Worm (Caenorhabditis elegans) whole organism, midembryonic: ENCODE results near the gene rpl-42.
A peak's percentile ranks its signal among the peaks of the same experiment; 100 is the strongest.

ENCODE experiments used
- T22C8.4 ChIP-seq: fragments of 200-800 bp; sonication (Bioruptor generic); IDR thresholded peaks from 2 replicates; pipeline ENCODE4 v1.3.6; 2022; ENCODE audit warnings: missing genetic modification characterization, missing compliant biosample characterization
- cog-1 ChIP-seq: sonication (generic microtip); optimal IDR thresholded peaks from 2 replicates; lab custom pipeline; 2016; ENCODE audit warnings: missing genetic modification characterization, missing compliant biosample characterization
- flt-1 ChIP-seq: fragments of 200-800 bp; sonication (Bioruptor generic); IDR thresholded peaks from 2 replicates; pipeline ENCODE4 v1.3.6; 2022; ENCODE audit warnings: missing genetic modification characterization, missing compliant biosample characterization
- klf-2 ChIP-seq: fragments of 200-800 bp; sonication (Bioruptor generic); conservative IDR thresholded peaks from 2 replicates; pipeline ENCODE4 v1.3.6; 2022; ENCODE audit warnings: missing genetic modification reagents, missing genetic modification characterization, missing compliant biosample characterization
- med-1 ChIP-seq: sonication (generic microtip); optimal IDR thresholded peaks from 2 replicates; lab custom pipeline; 2017; ENCODE audit warnings: missing genetic modification characterization, mild to moderate bottlenecking, missing compliant biosample characterization, antibody characterized with exemption, missing genetic modification reagents; ENCODE audit not compliant: insufficient read depth
- ref-1 ChIP-seq: fragments of 200-800 bp; sonication (Bioruptor generic); conservative IDR thresholded peaks from 2 replicates; pipeline ENCODE4 v1.3.6; 2022; ENCODE audit warnings: missing genetic modification reagents, missing genetic modification characterization, missing compliant biosample characterization
- tab-1 ChIP-seq: fragments of 200-800 bp; sonication (Bioruptor generic); IDR thresholded peaks from 2 replicates; pipeline ENCODE4 v1.3.6; 2022; ENCODE audit warnings: missing genetic modification characterization, missing compliant biosample characterization
- ztf-23 ChIP-seq: fragments of 200-800 bp; sonication (Bioruptor generic); IDR thresholded peaks from 2 replicates; pipeline ENCODE4 v1.3.6; 2022; ENCODE audit warnings: missing genetic modification reagents, missing genetic modification characterization, missing compliant biosample characterization
- ztf-29 ChIP-seq: fragments of 200-800 bp; sonication (Bioruptor generic); IDR thresholded peaks from 2 replicates; pipeline ENCODE4 v1.3.6; 2022; ENCODE audit warnings: missing genetic modification reagents, missing genetic modification characterization, missing compliant biosample characterization

Gene rpl-42

DNA sequence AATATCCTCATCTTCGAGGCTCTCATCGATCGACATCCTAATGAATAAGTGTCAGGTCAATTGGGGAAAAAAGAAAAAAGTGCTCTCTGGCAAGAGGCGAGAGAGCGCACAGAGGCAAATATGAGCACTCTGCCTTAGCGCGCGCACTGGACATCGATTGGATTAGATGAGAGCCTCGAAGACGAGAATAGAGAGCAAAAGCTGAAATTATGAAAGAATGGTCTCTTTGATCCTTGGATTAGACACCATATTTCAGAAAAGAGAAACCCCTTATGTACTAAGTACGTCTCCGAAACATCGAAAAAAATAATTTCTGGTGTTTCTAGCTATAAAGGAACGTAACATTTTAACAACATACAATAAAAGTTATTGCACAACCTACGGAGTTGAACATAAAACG, 37.3 kb upstream of the rpl-42 start, which contains the start of gene F45E10.2:
TSS of gene F45E10.2 (minus strand) at position 101 of the 400 bp plus-strand sequence.
- TF ChIP-seq ref-1 (GFP tag; lab: Robert Waterston, UW), result no peak
- TF ChIP-seq med-1 (GFP tag; lab: Kevin White, UChicago), result no peak
- no peak for TF ChIP-seq flt-1 (GFP tag; lab: Robert Waterston, UW)
- no peak for TF ChIP-seq ztf-23 (GFP tag; lab: Robert Waterston, UW)
- TF ChIP-seq T22C8.4, result 0 out of 2 replicates have a peak, but pooled peaks have one; percentile 13

ce11 chrII:11057256-11057655, 35.3 kb upstream of the rpl-42 start:
- TF ChIP-seq med-1 (GFP tag; lab: Kevin White, UChicago) (no peak), ztf-23 (GFP tag; lab: Robert Waterston, UW) (no peak), klf-2 (GFP tag; lab: Robert Waterston, UW) (no peak), flt-1 (GFP tag; lab: Robert Waterston, UW) (no peak), cog-1 (no peak), ztf-29 (GFP tag; lab: Robert Waterston, UW) (no peak), T22C8.4 (no peak), tab-1 (GFP tag; lab: Robert Waterston, UW) (no peak), ref-1 (GFP tag; lab: Robert Waterston, UW) (no peak)

- TF ChIP-seq ztf-29 (GFP tag; lab: Robert Waterston, UW) (no peak), flt-1 (GFP tag; lab: Robert Waterston, UW) (no peak), tab-1 (GFP tag; lab: Robert Waterston, UW) (no peak), cog-1 (no peak), klf-2 (GFP tag; lab: Robert Waterston, UW) (no peak), T22C8.4 (no peak), med-1 (GFP tag; lab: Kevin White, UChicago) (no peak), ref-1 (GFP tag; lab: Robert Waterston, UW) (no peak), ztf-23 (GFP tag; lab: Robert Waterston, UW) (no peak)
Observed at ce11 chrII:11064191-11064695, 28.3 kb upstream of the rpl-42 start.

ce11 chrII:11072565-11072964, 19.9 kb upstream of the rpl-42 start:
- TF ChIP-seq flt-1 (GFP tag; lab: Robert Waterston, UW), result no peak
- TF ChIP-seq med-1 (GFP tag; lab: Kevin White, UChicago), result no peak

DNA sequence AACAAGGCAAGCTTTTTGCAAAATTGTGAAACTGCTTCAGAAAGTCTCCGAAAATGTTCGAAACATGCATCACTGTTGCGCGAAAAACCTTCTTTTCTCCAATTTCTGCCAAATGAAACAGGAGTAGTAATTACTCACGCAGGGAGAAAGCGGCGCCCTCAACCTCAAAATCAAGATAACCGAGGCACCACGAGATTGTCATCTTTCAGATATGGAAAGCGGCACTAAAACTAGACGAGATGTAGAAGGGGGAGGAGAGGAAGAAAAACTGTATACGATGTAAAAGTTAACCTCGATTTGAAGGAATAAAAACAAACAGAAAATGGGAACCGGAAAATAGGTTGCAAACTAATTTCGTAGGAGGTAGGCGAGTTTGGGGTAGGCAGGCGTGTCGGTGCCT, 16.0 kb upstream of the rpl-42 start:
- TF ChIP-seq T22C8.4, result no peak
- TF ChIP-seq flt-1 (GFP tag; lab: Robert Waterston, UW), result no peak
- TF ChIP-seq med-1 (GFP tag; lab: Kevin White, UChicago), result no peak
- no peak for TF ChIP-seq klf-2 (GFP tag; lab: Robert Waterston, UW)
- no peak for TF ChIP-seq cog-1
- TF ChIP-seq tab-1 (GFP tag; lab: Robert Waterston, UW), result no peak
- TF ChIP-seq ztf-29 (GFP tag; lab: Robert Waterston, UW), result no peak
- no peak for TF ChIP-seq ztf-23 (GFP tag; lab: Robert Waterston, UW)
- no peak for TF ChIP-seq ref-1 (GFP tag; lab: Robert Waterston, UW)

- TF ChIP-seq ztf-23 (GFP tag; lab: Robert Waterston, UW) (no peak), tab-1 (GFP tag; lab: Robert Waterston, UW) (no peak), ztf-29 (GFP tag; lab: Robert Waterston, UW) (no peak), flt-1 (GFP tag; lab: Robert Waterston, UW) (no peak), cog-1 (no peak), ref-1 (GFP tag; lab: Robert Waterston, UW) (no peak), T22C8.4 (no peak), med-1 (GFP tag; lab: Kevin White, UChicago) (no peak), klf-2 (GFP tag; lab: Robert Waterston, UW) (no peak)
Observed at ce11 chrII:11086770-11087169, 5.7 kb upstream of the rpl-42 start.

DNA sequence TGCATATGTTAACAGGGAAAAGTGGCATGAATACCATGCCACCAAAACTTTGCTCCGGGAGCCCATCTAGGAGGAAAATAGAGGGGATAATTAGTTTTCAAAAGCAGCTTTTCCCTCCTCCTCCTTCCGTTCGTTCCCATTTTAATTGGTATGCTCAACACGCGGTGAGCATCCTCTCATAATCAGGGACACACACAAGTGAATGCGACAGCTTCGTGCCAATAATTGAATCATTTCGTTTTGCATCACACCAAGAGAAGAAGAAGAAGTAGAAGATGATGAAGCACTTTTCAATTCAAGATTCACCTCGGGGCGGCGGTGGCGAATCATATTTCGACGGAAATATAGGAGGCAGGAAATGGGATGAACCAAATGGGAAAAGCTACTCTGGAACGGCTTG, 4.4 kb upstream of the rpl-42 start:
- TF ChIP-seq med-1 (GFP tag; lab: Kevin White, UChicago) (no peak), ref-1 (GFP tag; lab: Robert Waterston, UW) (no peak), klf-2 (GFP tag; lab: Robert Waterston, UW) (no peak), T22C8.4 (no peak), cog-1 (no peak), tab-1 (GFP tag; lab: Robert Waterston, UW) (no peak), flt-1 (GFP tag; lab: Robert Waterston, UW) (no peak), ztf-29 (GFP tag; lab: Robert Waterston, UW) (no peak), ztf-23 (GFP tag; lab: Robert Waterston, UW) (no peak)

ce11 chrII:11089356-11089755, 3.2 kb upstream of the rpl-42 start, which contains the start of gene unc-53:
TSS of gene unc-53 (minus strand) at chrII:11089456.
- TF ChIP-seq T22C8.4, result no peak
- TF ChIP-seq ref-1 (GFP tag; lab: Robert Waterston, UW), result no peak
- TF ChIP-seq flt-1 (GFP tag; lab: Robert Waterston, UW), result no peak
- no peak for TF ChIP-seq ztf-23 (GFP tag; lab: Robert Waterston, UW)
- no peak for TF ChIP-seq med-1 (GFP tag; lab: Kevin White, UChicago)
- TF ChIP-seq ztf-29 (GFP tag; lab: Robert Waterston, UW), result no peak
- TF ChIP-seq tab-1 (GFP tag; lab: Robert Waterston, UW), result no peak
- no peak for TF ChIP-seq cog-1
- TF ChIP-seq klf-2 (GFP tag; lab: Robert Waterston, UW), result no peak

- TF ChIP-seq ref-1 (GFP tag; lab: Robert Waterston, UW) (no peak), cog-1 (no peak), med-1 (GFP tag; lab: Kevin White, UChicago) (no peak), tab-1 (GFP tag; lab: Robert Waterston, UW) (no peak), ztf-23 (GFP tag; lab: Robert Waterston, UW) (no peak), klf-2 (GFP tag; lab: Robert Waterston, UW) (no peak), flt-1 (GFP tag; lab: Robert Waterston, UW) (no peak), T22C8.4 (no peak), ztf-29 (GFP tag; lab: Robert Waterston, UW) (no peak)
Observed at ce11 chrII:11091577-11091976, 936 bp upstream of the rpl-42 start.
